Fruit fly (Drosophila melanogaster) whole organism: ENCODE data around the gene Ltn1.
A peak's percentile ranks its signal among the peaks of the same experiment; 100 is the strongest.

Experiments
- CG8478 ChIP-seq: fragments of >200 bp; optimal IDR thresholded peaks from 2 replicates; lab custom pipeline; 2018; ENCODE audit warnings: inconsistent platforms
- Dll ChIP-seq: fragments of >200 bp; optimal IDR thresholded peaks from 2 replicates; lab custom pipeline; 2017
- EcR ChIP-seq, 2 experiments: fragments of >200 bp; optimal IDR thresholded peaks; 2 replicates each; lab custom pipeline; 2017; ENCODE audit warnings: missing biosample characterization in 2 of 2, missing genetic modification characterization in 2 of 2, missing genetic modification reagents in 2 of 2
- pan ChIP-seq: fragments of >200 bp; optimal IDR thresholded peaks from 2 replicates; lab custom pipeline; 2017
- psq ChIP-seq: fragments of >200 bp; optimal IDR thresholded peaks from 2 replicates; lab custom pipeline; 2017
- usp ChIP-seq: fragments of >200 bp; optimal IDR thresholded peaks from 2 replicates; lab custom pipeline; 2017; ENCODE audit warnings: missing biosample characterization, missing genetic modification characterization, mixed read lengths

Ltn1 gene

dm6 chr3L:19557197-19557995, 5.3 kb upstream of the Ltn1 start:
- TF ChIP-seq EcR (GFP tag; optimal IDR thresholded peaks at IDR 0.05; lab: Kevin White, UChicago) (peak in 1 of 2 experiments; percentile 8), usp (GFP tag; lab: Kevin White, UChicago) (no peak)

- TF ChIP-seq Dll (lab: Kevin White, UChicago) (peak; percentile 45), pan (no peak)
Observed at dm6 chr3L:19556738-19557137, 4.6 kb upstream of the Ltn1 start.

- peak; percentile 16 to 50 for TF ChIP-seq EcR (GFP tag; optimal IDR thresholded peaks at IDR 0.05; lab: Kevin White, UChicago)
- no peak for TF ChIP-seq usp (GFP tag; lab: Kevin White, UChicago)
Observed at dm6 chr3L:19555906-19556457, 3.9 kb upstream of the Ltn1 start.

- no peak for TF ChIP-seq psq (lab: Kevin White, UChicago)
- TF ChIP-seq usp (GFP tag; lab: Kevin White, UChicago) = no peak
- TF ChIP-seq Dll (lab: Kevin White, UChicago) = no peak
Observed at dm6 chr3L:19544810-19545209, 7.3 kb downstream of the Ltn1 start, which contains the start of the genes CG46435 and Rcd7. CG46435 (plus strand) TSS chr3L:19545110. Rcd7 (plus strand) TSS chr3L:19545110.

- TF ChIP-seq CG8478 (lab: Kevin White, UChicago) = no peak
- TF ChIP-seq pan = no peak
- no peak for TF ChIP-seq Dll (lab: Kevin White, UChicago)
Observed at dm6 chr3L:19544105-19544504, 8.0 kb downstream of the Ltn1 start, which contains the start of the genes CG46434 and Dred. CG46434 (minus strand) TSS chr3L:19544205. Dred (minus strand) TSS chr3L:19544205.

- TF ChIP-seq Dll (lab: Kevin White, UChicago) = no peak
- TF ChIP-seq usp (GFP tag; lab: Kevin White, UChicago) = no peak
- TF ChIP-seq EcR (GFP tag; optimal IDR thresholded peaks at IDR 0.05; lab: Kevin White, UChicago) = no peak
- no peak for TF ChIP-seq psq (lab: Kevin White, UChicago)
- TF ChIP-seq CG8478 (lab: Kevin White, UChicago) = no peak
- TF ChIP-seq pan = no peak
Observed at dm6 chr3L:19532443-19532842, 19.6 kb downstream of the Ltn1 start, which contains the start of gene Cpr76Bd. Cpr76Bd (plus strand) TSS chr3L:19532743.

- TF ChIP-seq psq (lab: Kevin White, UChicago) = no peak
- TF ChIP-seq CG8478 (lab: Kevin White, UChicago) = no peak
- TF ChIP-seq Dll (lab: Kevin White, UChicago) = no peak
- no peak for TF ChIP-seq pan
- no peak for TF ChIP-seq EcR (GFP tag; optimal IDR thresholded peaks at IDR 0.05; lab: Kevin White, UChicago)
- no peak for TF ChIP-seq usp (GFP tag; lab: Kevin White, UChicago)
Observed at dm6 chr3L:19528547-19528946, 23.5 kb downstream of the Ltn1 start.

- no peak for TF ChIP-seq Dll (lab: Kevin White, UChicago)
- no peak for TF ChIP-seq pan
- no peak for TF ChIP-seq psq (lab: Kevin White, UChicago)
- no peak for TF ChIP-seq CG8478 (lab: Kevin White, UChicago)
- TF ChIP-seq EcR (GFP tag; optimal IDR thresholded peaks at IDR 0.05; lab: Kevin White, UChicago) = no peak
- no peak for TF ChIP-seq usp (GFP tag; lab: Kevin White, UChicago)
Observed at dm6 chr3L:19525736-19526135, 26.4 kb downstream of the Ltn1 start.

- TF ChIP-seq usp (GFP tag; lab: Kevin White, UChicago) (no peak), Dll (lab: Kevin White, UChicago) (no peak), EcR (GFP tag; optimal IDR thresholded peaks at IDR 0.05; lab: Kevin White, UChicago) (no peak), CG8478 (lab: Kevin White, UChicago) (no peak), pan (no peak), psq (lab: Kevin White, UChicago) (no peak)
Observed at dm6 chr3L:19524690-19525089, 27.4 kb downstream of the Ltn1 start.

dm6 chr3L:19521093-19521492, 31.0 kb downstream of the Ltn1 start:
- TF ChIP-seq CG8478 (lab: Kevin White, UChicago) = no peak
- no peak for TF ChIP-seq pan
- TF ChIP-seq usp (GFP tag; lab: Kevin White, UChicago) = no peak
- TF ChIP-seq EcR (GFP tag; optimal IDR thresholded peaks at IDR 0.05; lab: Kevin White, UChicago) = no peak
- no peak for TF ChIP-seq Dll (lab: Kevin White, UChicago)
- no peak for TF ChIP-seq psq (lab: Kevin White, UChicago)

dm6 chr3L:19520645-19521044, 31.4 kb downstream of the Ltn1 start, which contains the start of gene Cpr76Bc:
Cpr76Bc (plus strand) TSS chr3L:19520945.
- TF ChIP-seq EcR (GFP tag; optimal IDR thresholded peaks at IDR 0.05; lab: Kevin White, UChicago) (no peak), pan (no peak), CG8478 (lab: Kevin White, UChicago) (no peak), Dll (lab: Kevin White, UChicago) (no peak), psq (lab: Kevin White, UChicago) (no peak), usp (GFP tag; lab: Kevin White, UChicago) (no peak)

- TF ChIP-seq psq (lab: Kevin White, UChicago) = no peak
- no peak for TF ChIP-seq pan
- no peak for TF ChIP-seq Dll (lab: Kevin White, UChicago)
- no peak for TF ChIP-seq CG8478 (lab: Kevin White, UChicago)
- TF ChIP-seq EcR (GFP tag; optimal IDR thresholded peaks at IDR 0.05; lab: Kevin White, UChicago) = no peak
- no peak for TF ChIP-seq usp (GFP tag; lab: Kevin White, UChicago)
Observed at dm6 chr3L:19519349-19519748, 32.7 kb downstream of the Ltn1 start, which contains the start of gene Cpr76Bb. Cpr76Bb (plus strand) TSS chr3L:19519649.
